Worm (Caenorhabditis elegans) whole organism, dauer: Measurements from ENCODE around the gene col-68.
"Not testable (repeated sequence)": the region's sequence is repeated elsewhere in the genome, so short reads cannot be mapped to it uniquely, and the experiment has no call there.

Experiments
- unc-62 ChIP-seq: sonication (generic microtip); optimal IDR thresholded peaks from 2 replicates; lab custom pipeline; 2017; ENCODE audit warnings: missing biosample characterization, missing genetic modification reagents, missing genetic modification characterization

col-68 gene

ce11 chrII:91419-91818 lies 12.9 kb upstream of the col-68 start, which contains the start of gene mcat-1:
mcat-1 (minus strand) TSS chrII:91519.
- TF ChIP-seq unc-62 = no peak

DNA sequence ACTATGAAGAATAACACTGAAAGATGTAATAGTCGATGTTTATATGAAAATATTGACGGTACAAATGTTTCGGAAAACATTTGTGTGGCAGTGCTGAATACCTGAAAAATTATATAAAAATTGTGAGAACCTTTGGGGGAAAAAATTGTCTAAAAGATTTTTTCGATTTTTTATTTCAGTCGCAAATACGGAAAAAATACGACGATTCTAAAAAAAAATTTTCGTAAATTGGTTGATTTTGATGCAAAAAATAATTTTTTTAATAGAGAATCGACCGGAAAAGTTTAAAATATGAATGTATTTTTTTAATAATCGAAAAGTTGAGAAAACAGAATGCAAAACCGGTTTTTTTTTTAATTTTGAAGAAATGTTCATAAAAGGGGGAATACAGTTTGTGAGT lies 9.2 kb upstream of the col-68 start, which contains the start of gene C50D2.7:
Gene C50D2.7 (minus strand): TSS at position 101 of the 400 bp plus-strand sequence.
- no peak for TF ChIP-seq unc-62

- no peak for TF ChIP-seq unc-62
Measured at ce11 chrII:97992-98763, 6.2 kb upstream of the col-68 start, which contains the start of the genes luc-7L3 and sftb-6. luc-7L3 (minus strand) TSS chrII:98027. sftb-6 (plus strand) TSS chrII:98404.

- not testable (repeated sequence) for TF ChIP-seq unc-62
Measured at ce11 chrII:98894-99293, 5.4 kb upstream of the col-68 start, which contains the start of gene C50D2.10. C50D2.10 (plus strand) TSS chrII:99138.

- TF ChIP-seq unc-62 = no peak
Measured at ce11 chrII:101176-101575, 3.2 kb upstream of the col-68 start.

DNA sequence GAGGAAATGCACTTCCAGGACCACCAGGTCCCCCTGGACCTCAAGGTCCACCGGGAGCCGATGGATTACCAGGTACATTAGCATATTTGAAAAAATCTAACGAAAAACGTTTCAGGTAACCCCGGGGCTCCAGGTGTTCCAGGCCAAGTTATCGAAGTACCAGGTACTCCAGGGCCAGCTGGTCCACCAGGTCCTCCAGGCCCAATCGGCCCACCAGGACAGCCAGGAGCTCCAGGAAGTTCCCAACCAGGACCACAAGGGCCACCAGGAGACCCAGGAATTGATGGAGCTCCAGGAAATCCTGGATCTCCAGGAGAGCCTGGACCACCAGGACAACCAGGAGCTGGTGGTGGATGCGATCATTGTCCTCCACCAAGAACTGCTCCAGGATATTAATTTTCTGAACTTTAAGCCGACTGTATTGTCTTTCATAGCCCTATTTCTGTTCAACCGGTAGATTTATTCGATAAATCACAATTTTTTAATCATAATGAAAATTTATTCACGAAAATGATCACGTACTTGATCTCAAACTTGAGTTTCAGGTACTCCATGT lies 1.1 kb downstream of the col-68 start:
- no peak for TF ChIP-seq unc-62

ce11 chrII:105889-106288 lies 1.6 kb downstream of the col-68 start, which contains the start of gene txt-1:
txt-1 (plus strand) TSS chrII:106189.
- TF ChIP-seq unc-62 = no peak

DNA sequence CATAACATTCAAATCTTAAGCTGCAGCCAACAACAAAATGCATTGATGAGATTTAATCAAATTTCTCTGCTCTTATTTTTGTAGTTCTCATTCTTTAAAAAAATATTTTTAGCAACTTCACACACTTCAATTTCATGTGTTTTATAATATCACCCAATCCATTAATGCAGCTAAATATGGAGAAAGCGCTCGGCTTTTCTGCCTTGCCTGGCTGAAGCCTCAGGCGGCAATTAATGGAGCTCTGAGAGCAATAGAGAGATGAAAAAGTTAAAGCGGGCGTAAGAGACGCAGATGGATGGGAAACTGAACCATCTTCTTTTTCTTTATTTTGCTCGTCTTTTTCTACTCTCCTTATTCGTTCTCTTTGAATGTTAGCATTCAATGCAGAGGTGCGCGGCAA lies 3.4 kb downstream of the col-68 start:
- no peak for TF ChIP-seq unc-62

ce11 chrII:108865-109264 lies 4.5 kb downstream of the col-68 start, which contains the start of gene C50D2.2:
C50D2.2 (plus strand) TSS chrII:109165.
- no peak for TF ChIP-seq unc-62

DNA sequence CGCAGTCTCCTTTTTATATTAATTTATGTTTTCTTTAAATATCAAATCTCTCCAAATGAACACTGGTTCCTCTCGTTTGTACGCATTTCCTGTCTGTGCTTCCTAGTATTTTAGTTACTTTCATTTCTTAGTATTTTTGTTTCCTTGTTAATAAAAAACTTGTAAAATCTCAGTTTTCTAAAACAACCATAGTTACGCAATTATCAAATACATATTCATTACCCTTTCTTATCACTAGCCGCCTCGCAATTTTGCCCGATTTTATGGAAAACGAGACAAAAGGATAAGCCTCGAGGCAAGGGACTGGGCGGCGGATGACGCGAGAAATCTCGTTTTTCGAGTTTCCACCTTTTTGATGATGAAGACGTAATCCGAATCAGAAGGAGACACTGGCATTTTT lies 6.9 kb downstream of the col-68 start, which contains the start of gene C50D2.1:
Gene C50D2.1 (plus strand): TSS at position 301 of the 400 bp plus-strand sequence.
- no peak for TF ChIP-seq unc-62

DNA sequence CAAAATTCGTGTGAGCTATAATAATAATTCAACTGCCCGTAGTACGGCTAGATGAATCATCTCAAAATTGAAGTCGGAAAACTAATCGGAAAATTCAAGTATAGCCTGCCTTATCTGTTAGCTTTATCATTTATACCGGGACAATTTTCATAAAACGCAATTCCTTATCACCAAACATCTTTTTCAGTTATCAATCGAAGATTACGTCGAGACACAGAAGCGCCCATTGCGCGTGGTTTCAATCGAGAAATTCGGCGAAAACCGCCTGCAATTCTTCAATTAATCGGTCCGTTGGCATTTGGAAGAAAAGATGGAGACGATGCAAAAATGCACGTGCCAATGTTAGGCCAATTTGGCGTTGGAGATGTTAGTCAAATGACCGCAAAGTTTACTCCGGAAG lies 7.9 kb downstream of the col-68 start:
- no peak for TF ChIP-seq unc-62

- no peak for TF ChIP-seq unc-62
Measured at ce11 chrII:116916-117315, 12.6 kb downstream of the col-68 start, which contains the start of gene srt-54. srt-54 (plus strand) TSS chrII:117216.

- TF ChIP-seq unc-62 = no peak
Measured at ce11 chrII:121121-121520, 16.8 kb downstream of the col-68 start, which contains the start of gene K10B4.3. K10B4.3 (minus strand) TSS chrII:121221.

DNA sequence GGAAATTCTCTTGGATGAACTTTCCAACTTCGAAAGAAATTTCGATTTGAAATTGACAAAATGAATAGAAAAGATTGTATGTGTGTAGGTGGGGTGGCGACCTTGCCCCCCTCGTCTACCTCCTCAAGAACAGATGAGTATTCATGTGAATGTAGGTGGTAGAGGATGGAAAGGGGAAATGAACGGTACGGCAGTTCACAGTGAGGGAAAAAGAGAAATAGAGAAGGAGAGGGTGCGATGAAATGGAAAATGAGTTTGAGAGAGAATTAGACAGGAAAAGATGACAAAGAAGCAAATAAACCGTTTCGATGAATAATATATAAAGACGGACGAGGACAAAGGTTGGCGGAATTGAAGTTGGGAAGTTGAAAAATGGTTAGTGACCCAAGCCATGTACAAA lies 17.7 kb downstream of the col-68 start:
- no peak for TF ChIP-seq unc-62

DNA sequence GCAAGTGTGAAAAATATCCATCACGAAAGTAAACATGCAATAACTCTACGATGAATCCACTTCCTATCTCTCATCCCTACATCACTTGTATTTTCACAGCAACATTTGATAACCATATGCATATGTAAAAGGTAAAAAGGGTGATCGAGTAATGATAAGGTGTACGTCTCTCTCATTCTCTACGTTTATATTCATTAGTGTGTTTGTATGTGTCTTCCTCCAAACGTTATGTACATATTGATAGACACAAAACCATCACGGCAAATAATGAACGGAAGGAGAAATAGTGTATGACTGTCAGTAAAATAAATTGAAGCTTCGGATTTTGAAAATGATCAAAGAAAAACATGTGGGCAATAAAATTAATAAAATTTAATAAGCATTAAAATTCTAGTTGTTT lies 18.2 kb downstream of the col-68 start:
- no peak for TF ChIP-seq unc-62

ce11 chrII:124904-125303 lies 20.6 kb downstream of the col-68 start, which contains the start of gene nmur-2:
nmur-2 (minus strand) TSS chrII:125004.
- TF ChIP-seq unc-62 = no peak

- TF ChIP-seq unc-62 = no peak
Measured at ce11 chrII:128929-129328, 24.6 kb downstream of the col-68 start, which contains the start of gene srd-3. srd-3 (minus strand) TSS chrII:129029.

DNA sequence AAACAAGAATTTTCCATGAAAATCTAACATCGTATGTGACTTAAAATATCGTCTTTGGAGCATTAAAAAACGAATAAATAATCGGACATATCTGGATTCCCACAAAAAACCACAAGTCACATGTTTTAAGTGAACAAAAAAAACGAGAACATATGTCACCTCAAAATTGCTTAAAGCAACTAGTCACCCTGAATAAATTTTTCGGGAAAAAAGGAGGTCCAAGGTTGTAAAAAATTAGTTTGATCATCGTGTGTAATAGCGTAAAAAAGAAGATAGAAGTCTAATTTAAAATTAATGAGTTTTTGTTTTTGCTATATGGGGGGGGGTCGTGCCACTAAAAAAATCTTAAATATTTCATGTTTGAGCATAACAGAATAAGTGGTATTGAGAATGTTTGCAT lies 25.4 kb downstream of the col-68 start:
- no peak for TF ChIP-seq unc-62
